Worm (Caenorhabditis elegans): ENCODE data around the gene F54C9.7.
A peak's percentile ranks its signal among the peaks of the same experiment; 100 is the strongest.

Gene F54C9.7

DNA sequence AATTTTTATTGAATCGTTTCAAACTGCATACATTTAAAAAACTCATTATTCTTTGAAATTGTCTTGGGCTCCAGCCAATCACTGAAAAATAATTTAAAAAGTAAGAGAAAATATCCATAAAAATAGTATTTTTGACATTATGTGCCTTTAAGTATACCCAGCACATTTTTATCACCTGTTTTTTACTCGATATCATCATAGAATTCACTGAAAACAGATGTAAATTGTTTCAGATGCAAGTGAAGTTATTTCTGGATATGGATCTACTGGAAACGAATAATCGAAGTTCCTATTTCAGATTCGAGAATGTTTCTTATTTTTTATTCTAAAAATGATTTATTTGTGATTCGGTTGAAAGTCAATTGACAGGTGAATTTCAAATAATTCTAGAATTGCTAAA lies 18.6 kb upstream of the F54C9.7 start:
- TF ChIP-seq ref-1 (GFP tag; conservative IDR thresholded peaks at IDR 0.05): no peak
- TF ChIP-seq med-1 (GFP tag; optimal IDR thresholded peaks at IDR 0.05; ENCODE audit: insufficient read depth): no peak
- no peak for TF ChIP-seq ztf-29 (GFP tag; IDR thresholded peaks at IDR 0.05)
- TF ChIP-seq tab-1 (GFP tag; IDR thresholded peaks at IDR 0.05): no peak
- no peak for TF ChIP-seq cog-1 (tag; optimal IDR thresholded peaks at IDR 0.05)
- no peak for TF ChIP-seq T22C8.4 (GFP tag; IDR thresholded peaks at IDR 0.05)
- TF ChIP-seq klf-2 (GFP tag; conservative IDR thresholded peaks at IDR 0.05): no peak
- no peak for TF ChIP-seq flt-1 (GFP tag; IDR thresholded peaks at IDR 0.05)

DNA sequence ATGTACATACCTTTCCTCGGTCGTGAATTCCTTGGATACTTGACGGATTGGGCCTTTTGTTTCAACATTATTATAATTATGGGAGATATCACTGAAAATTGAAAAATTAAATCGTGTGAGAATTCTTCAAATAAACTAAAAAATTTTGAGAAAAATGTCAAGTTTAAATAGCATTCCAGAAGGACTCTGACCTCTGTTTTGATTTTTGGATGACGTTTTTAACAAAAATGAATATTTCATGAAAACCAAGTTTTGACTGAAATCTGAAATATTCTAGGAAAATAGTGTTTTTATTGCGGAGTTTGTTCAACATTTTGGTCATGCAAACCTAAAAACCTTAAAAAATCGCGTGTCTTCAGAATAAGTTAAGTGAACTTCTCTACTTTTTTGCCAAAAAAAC lies 17.0 kb upstream of the F54C9.7 start, which contains the start of gene glb-27:
TSS of gene glb-27 (minus strand) at position 101 of the 400 bp plus-strand sequence.
- TF ChIP-seq flt-1 (GFP tag; IDR thresholded peaks at IDR 0.05) (no peak), T22C8.4 (GFP tag; IDR thresholded peaks at IDR 0.05) (no peak), ref-1 (GFP tag; conservative IDR thresholded peaks at IDR 0.05) (no peak), cog-1 (tag; optimal IDR thresholded peaks at IDR 0.05) (no peak), ztf-29 (GFP tag; IDR thresholded peaks at IDR 0.05) (no peak), tab-1 (GFP tag; IDR thresholded peaks at IDR 0.05) (no peak), med-1 (GFP tag; optimal IDR thresholded peaks at IDR 0.05; ENCODE audit: insufficient read depth) (no peak), klf-2 (GFP tag; conservative IDR thresholded peaks at IDR 0.05) (no peak), ztf-23 (GFP tag; IDR thresholded peaks at IDR 0.05) (no peak)

DNA sequence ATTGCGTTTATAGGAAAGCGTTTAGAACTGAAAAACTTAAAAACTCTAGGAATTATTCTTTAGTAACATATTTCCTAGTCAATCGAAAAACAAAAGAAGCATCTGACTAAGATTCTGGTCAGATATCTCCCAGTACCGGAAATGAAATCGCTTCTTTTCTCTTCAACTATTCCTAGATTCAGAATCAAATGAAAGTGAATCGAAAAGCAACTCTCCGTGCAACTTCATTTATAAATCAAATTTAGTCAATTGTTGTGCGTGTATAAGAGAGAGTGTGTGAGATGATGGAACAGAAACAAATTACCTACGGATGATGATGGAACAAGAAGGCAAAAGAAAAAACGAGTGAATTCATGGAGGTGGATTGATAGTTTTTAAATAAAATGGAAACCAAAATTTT lies 14.0 kb upstream of the F54C9.7 start:
- no peak for TF ChIP-seq ztf-29 (GFP tag; IDR thresholded peaks at IDR 0.05)
- no peak for TF ChIP-seq ztf-23 (GFP tag; IDR thresholded peaks at IDR 0.05)
- TF ChIP-seq cog-1 (tag; optimal IDR thresholded peaks at IDR 0.05): no peak
- TF ChIP-seq ref-1 (GFP tag; conservative IDR thresholded peaks at IDR 0.05): no peak
- no peak for TF ChIP-seq med-1 (GFP tag; optimal IDR thresholded peaks at IDR 0.05; ENCODE audit: insufficient read depth)
- no peak for TF ChIP-seq klf-2 (GFP tag; conservative IDR thresholded peaks at IDR 0.05)
- no peak for TF ChIP-seq T22C8.4 (GFP tag; IDR thresholded peaks at IDR 0.05)
- no peak for TF ChIP-seq flt-1 (GFP tag; IDR thresholded peaks at IDR 0.05)
- no peak for TF ChIP-seq tab-1 (GFP tag; IDR thresholded peaks at IDR 0.05)

DNA sequence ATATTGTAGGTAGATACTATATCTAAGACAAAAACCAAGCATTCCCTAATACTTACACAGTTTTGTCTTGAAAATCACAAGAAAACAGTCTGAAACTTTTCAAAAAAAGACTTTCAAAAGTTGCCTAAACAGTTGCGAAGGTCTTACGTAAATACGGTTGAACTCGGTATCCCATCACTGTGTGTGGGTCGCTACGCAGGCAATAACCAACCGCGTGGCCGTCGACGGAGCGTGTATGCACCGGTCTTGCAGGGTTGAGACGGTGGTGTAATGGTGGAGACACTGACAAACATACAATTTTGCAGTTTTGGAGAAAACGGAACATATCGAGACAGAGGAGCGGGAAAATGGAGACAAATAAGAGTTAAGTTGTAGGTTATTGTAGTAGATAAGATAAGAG lies 11.9 kb upstream of the F54C9.7 start, which contains the start of gene iff-2:
TSS of gene iff-2 (minus strand) at position 141 of the 400 bp plus-strand sequence.
- TF ChIP-seq tab-1 (GFP tag; IDR thresholded peaks at IDR 0.05) (peak; percentile 24; the same call in 1 of the 2 replicates), flt-1 (GFP tag; IDR thresholded peaks at IDR 0.05) (peak; percentile 89), ref-1 (GFP tag; conservative IDR thresholded peaks at IDR 0.05) (peak; percentile 46), med-1 (GFP tag; optimal IDR thresholded peaks at IDR 0.05; ENCODE audit: insufficient read depth) (no peak), ztf-29 (GFP tag; IDR thresholded peaks at IDR 0.05) (peak; percentile 16; the same call in 1 of the 2 replicates), cog-1 (tag; optimal IDR thresholded peaks at IDR 0.05) (peak; percentile 97), ztf-23 (GFP tag; IDR thresholded peaks at IDR 0.05) (peak; percentile 92), klf-2 (GFP tag; conservative IDR thresholded peaks at IDR 0.05) (0 out of 2 replicates have a peak, but pooled peaks have one; percentile 51), T22C8.4 (GFP tag; IDR thresholded peaks at IDR 0.05) (peak; percentile 52)

DNA sequence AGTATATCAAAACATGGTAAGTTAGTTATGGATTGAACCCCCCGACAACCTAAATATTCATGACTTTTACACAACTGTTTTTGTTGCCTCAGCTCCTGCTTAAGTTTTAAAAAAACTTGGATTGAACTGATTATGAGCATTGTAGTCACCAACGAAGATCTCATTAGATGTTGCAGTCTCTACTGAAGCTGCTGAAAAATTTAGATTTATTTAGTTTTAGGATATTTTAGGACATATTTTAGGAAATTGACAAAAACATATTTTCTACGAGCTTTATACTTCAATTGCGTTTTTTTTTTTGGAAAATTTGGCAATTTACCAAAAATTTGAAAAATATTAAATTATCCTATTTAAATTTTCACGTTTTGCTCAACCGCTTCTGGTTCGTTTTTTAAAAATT lies 11.1 kb upstream of the F54C9.7 start, which contains the start of gene F54C9.14:
TSS of gene F54C9.14 (plus strand) at position 301 of the 400 bp plus-strand sequence.
- TF ChIP-seq ztf-23 (GFP tag; IDR thresholded peaks at IDR 0.05) (no peak), med-1 (GFP tag; optimal IDR thresholded peaks at IDR 0.05; ENCODE audit: insufficient read depth) (no peak), cog-1 (tag; optimal IDR thresholded peaks at IDR 0.05) (no peak), tab-1 (GFP tag; IDR thresholded peaks at IDR 0.05) (no peak), T22C8.4 (GFP tag; IDR thresholded peaks at IDR 0.05) (no peak), ztf-29 (GFP tag; IDR thresholded peaks at IDR 0.05) (no peak), ref-1 (GFP tag; conservative IDR thresholded peaks at IDR 0.05) (no peak), klf-2 (GFP tag; conservative IDR thresholded peaks at IDR 0.05) (no peak), flt-1 (GFP tag; IDR thresholded peaks at IDR 0.05) (no peak)

DNA sequence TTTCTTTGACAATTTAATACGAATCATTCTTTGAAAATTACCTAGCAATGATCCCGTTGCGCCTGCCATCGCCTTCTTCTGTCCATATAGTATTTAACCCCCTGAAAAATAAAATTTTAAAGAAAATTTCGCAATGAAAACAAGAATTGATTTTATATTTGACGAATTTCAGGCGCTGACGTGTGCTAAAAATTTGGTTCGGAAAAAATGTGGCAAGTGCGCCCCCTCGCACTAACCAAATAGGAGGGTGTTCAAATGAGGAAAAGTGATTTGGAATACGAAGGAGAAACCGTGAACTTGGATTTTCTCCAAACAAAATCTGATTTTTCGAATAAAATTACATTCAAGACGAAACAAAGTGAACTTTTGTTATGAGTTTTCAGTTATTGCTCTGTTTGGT lies 7.1 kb upstream of the F54C9.7 start, which contains the start of gene stc-1:
TSS of gene stc-1 (minus strand) at position 101 of the 400 bp plus-strand sequence.
- TF ChIP-seq ztf-29 (GFP tag; IDR thresholded peaks at IDR 0.05) (no peak), T22C8.4 (GFP tag; IDR thresholded peaks at IDR 0.05) (no peak), klf-2 (GFP tag; conservative IDR thresholded peaks at IDR 0.05) (no peak), med-1 (GFP tag; optimal IDR thresholded peaks at IDR 0.05; ENCODE audit: insufficient read depth) (no peak), tab-1 (GFP tag; IDR thresholded peaks at IDR 0.05) (no peak), ztf-23 (GFP tag; IDR thresholded peaks at IDR 0.05) (no peak), ref-1 (GFP tag; conservative IDR thresholded peaks at IDR 0.05) (no peak), flt-1 (GFP tag; IDR thresholded peaks at IDR 0.05) (no peak), cog-1 (tag; optimal IDR thresholded peaks at IDR 0.05) (no peak)

DNA sequence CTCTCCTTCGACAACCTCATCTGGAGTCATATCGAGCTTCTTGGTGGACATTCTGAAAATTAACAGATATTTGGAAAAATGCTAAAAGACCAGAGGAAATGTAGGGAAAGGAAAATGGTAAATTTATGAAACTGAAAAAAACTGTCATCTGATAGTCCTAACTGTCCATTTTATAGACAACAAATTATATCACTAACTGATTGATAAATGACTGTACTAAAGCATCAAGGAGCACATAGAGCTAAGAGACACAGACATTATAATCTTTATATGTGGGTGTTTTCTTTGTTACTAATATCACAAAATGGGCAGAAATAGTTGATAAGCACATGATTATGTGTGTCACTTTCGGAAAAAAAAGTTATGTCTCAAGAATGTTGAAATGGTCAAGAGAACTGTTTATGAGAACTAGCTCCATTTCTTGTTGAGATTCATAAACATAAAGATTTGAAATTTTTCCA lies 6.3 kb upstream of the F54C9.7 start, which contains the start of gene F54C9.3:
TSS of gene F54C9.3 (minus strand) at position 51 of the 461 bp plus-strand sequence.
- no peak for TF ChIP-seq T22C8.4 (GFP tag; IDR thresholded peaks at IDR 0.05)
- no peak for TF ChIP-seq ztf-23 (GFP tag; IDR thresholded peaks at IDR 0.05)
- no peak for TF ChIP-seq med-1 (GFP tag; optimal IDR thresholded peaks at IDR 0.05; ENCODE audit: insufficient read depth)
- TF ChIP-seq tab-1 (GFP tag; IDR thresholded peaks at IDR 0.05): no peak
- no peak for TF ChIP-seq klf-2 (GFP tag; conservative IDR thresholded peaks at IDR 0.05)
- no peak for TF ChIP-seq ref-1 (GFP tag; conservative IDR thresholded peaks at IDR 0.05)
- TF ChIP-seq cog-1 (tag; optimal IDR thresholded peaks at IDR 0.05): no peak
- no peak for TF ChIP-seq flt-1 (GFP tag; IDR thresholded peaks at IDR 0.05)
- TF ChIP-seq ztf-29 (GFP tag; IDR thresholded peaks at IDR 0.05): no peak

DNA sequence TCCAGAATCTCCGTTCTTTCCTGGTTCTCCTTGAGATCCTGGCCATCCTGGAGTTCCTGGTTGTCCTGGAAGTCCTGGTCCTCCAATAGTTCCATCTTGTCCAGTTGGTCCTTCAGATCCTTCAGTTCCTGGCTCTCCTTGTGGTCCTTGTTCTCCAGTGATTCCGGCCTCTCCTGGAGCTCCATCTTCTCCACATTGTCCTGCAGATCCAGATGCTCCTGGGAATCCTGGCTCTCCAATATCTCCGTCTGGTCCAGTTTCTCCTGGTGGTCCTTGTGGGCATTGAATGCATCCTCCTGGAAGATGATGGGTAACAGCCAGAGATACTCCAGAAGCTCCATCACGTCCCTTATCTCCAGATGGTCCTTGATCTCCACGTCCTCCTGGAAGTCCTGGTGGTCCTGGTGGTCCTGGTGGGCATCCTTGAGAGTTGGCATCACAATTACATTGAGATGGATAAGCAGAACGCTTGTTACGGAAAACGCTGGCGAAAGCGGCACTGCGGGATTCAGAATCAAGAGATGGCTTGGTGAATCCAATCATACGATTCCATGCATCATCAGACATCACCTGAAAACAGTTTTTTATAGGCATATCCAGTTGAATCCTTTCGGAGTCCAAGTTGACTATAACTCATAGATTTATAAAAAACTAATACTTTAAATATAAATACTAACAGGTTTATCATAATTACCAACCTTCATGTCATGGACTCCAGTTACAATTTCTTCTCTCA lies 4.7 kb upstream of the F54C9.7 start:
- TF ChIP-seq ztf-23 (GFP tag; IDR thresholded peaks at IDR 0.05) (no peak), T22C8.4 (GFP tag; IDR thresholded peaks at IDR 0.05) (no peak), tab-1 (GFP tag; IDR thresholded peaks at IDR 0.05) (no peak), ref-1 (GFP tag; conservative IDR thresholded peaks at IDR 0.05) (no peak)
